Worm (Caenorhabditis elegans): ENCODE measurements around the gene ZK546.2.

The ZK546.2 gene

ce11 chrII:4918501-4919021, 27.3 kb upstream of the ZK546.2 start:
- TF ChIP-seq nhr-84 (tag; optimal IDR thresholded peaks at IDR 0.05) = no peak
- peak; percentile 11 for TF ChIP-seq unc-130 (tag; optimal IDR thresholded peaks at IDR 0.05)
- TF ChIP-seq nhr-77 (tag; optimal IDR thresholded peaks at IDR 0.05) = no peak
- TF ChIP-seq efl-1 (optimal IDR thresholded peaks at IDR 0.05) = no peak
- peak in 1 of 2 experiments; percentile 81 for TF ChIP-seq efl-1 (GFP tag; optimal IDR thresholded peaks at IDR 0.05 in 1 of 2)
- TF ChIP-seq nhr-85 (tag) = peak; percentile 93
- peak in 1 of 6 experiments; percentile 26 for TF ChIP-seq elt-3 (tag; optimal IDR thresholded peaks at IDR 0.05)
- peak; percentile 47 for TF ChIP-seq lin-14 (GFP tag; optimal IDR thresholded peaks at IDR 0.05)
- TF ChIP-seq nhr-20 (tag; optimal IDR thresholded peaks at IDR 0.05) = peak; percentile 22
- TF ChIP-seq tbx-2 (tag; optimal IDR thresholded peaks at IDR 0.05) = peak; percentile 10
- no peak for TF ChIP-seq vab-15 (tag; optimal IDR thresholded peaks at IDR 0.05)
- TF ChIP-seq ceh-88 (GFP tag; IDR thresholded peaks at IDR 0.05) = no peak
- TF ChIP-seq grh-1 (GFP tag; IDR thresholded peaks at IDR 0.05) = peak; percentile 40
- peak; percentile 52 for TF ChIP-seq blmp-1 (tag; optimal IDR thresholded peaks at IDR 0.05)
- TF ChIP-seq mef-2 (tag; optimal IDR thresholded peaks at IDR 0.05) = no peak
- no peak for TF ChIP-seq dsc-1 (tag; optimal IDR thresholded peaks at IDR 0.05)
- TF ChIP-seq lin-35 (GFP tag; optimal IDR thresholded peaks at IDR 0.05) = peak in 1 of 2 experiments; percentile 15

DNA sequence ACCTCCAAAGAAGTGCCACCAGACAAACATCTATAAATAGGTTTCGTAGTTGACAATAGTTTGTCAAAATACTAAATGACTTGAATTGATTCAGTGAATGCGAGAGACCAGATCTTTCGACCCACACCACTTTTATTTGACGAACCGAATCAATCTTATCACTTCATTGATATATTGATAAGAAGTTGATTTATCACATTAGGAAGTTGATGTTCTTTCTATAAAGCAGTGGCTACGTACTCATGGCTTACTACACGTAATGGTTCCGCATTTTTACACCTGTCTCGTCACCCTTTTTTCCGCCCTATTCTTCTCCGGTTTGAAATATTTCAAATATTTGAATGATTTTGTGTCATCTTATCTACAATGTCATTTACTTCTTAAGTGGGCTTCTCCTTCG, 25.2 kb upstream of the ZK546.2 start:
- TF ChIP-seq egl-27 (tag; optimal IDR thresholded peaks at IDR 0.05) (no peak), sptf-1 (tag; optimal IDR thresholded peaks at IDR 0.05) (no peak), elt-3 (tag; optimal IDR thresholded peaks at IDR 0.05) (peak in 1 of 6 experiments; percentile 11), elt-2 (tag; optimal IDR thresholded peaks at IDR 0.05) (peak; percentile 50), ets-5 (GFP tag; IDR thresholded peaks at IDR 0.05) (no peak), ceh-88 (GFP tag; IDR thresholded peaks at IDR 0.05) (no peak), hlh-17 (GFP tag; optimal IDR thresholded peaks at IDR 0.05; ENCODE audit: borderline replicate concordance) (no peak), pax-3 (tag; optimal IDR thresholded peaks at IDR 0.05) (no peak), hpl-2 (GFP tag; optimal IDR thresholded peaks at IDR 0.05) (no peak), pqm-1 (tag; optimal IDR thresholded peaks at IDR 0.05) (no peak), fkh-10 (GFP tag; optimal IDR thresholded peaks at IDR 0.05) (no peak), alr-1 (tag; optimal IDR thresholded peaks at IDR 0.05; ENCODE audit: borderline replicate concordance) (no peak), xbp-1 (tag; optimal IDR thresholded peaks at IDR 0.05) (no peak), tlp-1 (tag; optimal IDR thresholded peaks at IDR 0.05) (no peak), C16A3.4 (tag; optimal IDR thresholded peaks at IDR 0.05) (no peak), pag-3 (tag; optimal IDR thresholded peaks at IDR 0.05; ENCODE audit: borderline replicate concordance, insufficient read depth) (no peak), lin-13 (GFP tag; optimal IDR thresholded peaks at IDR 0.05) (no peak)

ce11 chrII:4924729-4925128, 21.1 kb upstream of the ZK546.2 start:
- TF ChIP-seq nhr-12 (tag; optimal IDR thresholded peaks at IDR 0.05) = no peak
- TF ChIP-seq lin-15B (tag; optimal IDR thresholded peaks at IDR 0.05) = no peak
- no peak for TF ChIP-seq grh-1 (GFP tag; IDR thresholded peaks at IDR 0.05)
- TF ChIP-seq nhr-19 (GFP tag; conservative IDR thresholded peaks at IDR 0.05) = no peak
- TF ChIP-seq nhr-28 (tag; optimal IDR thresholded peaks at IDR 0.05) = no peak
- TF ChIP-seq lin-14 (GFP tag; optimal IDR thresholded peaks at IDR 0.05) = no peak
- TF ChIP-seq fkh-8 (tag; optimal IDR thresholded peaks at IDR 0.05) = no peak
- no peak for TF ChIP-seq nhr-77 (tag; optimal IDR thresholded peaks at IDR 0.05)
- no peak for TF ChIP-seq isw-1 (GFP tag; IDR thresholded peaks at IDR 0.05)
- TF ChIP-seq ceh-8 (GFP tag; optimal IDR thresholded peaks at IDR 0.05) = no peak
- no peak for TF ChIP-seq aly-2 (tag; optimal IDR thresholded peaks at IDR 0.05)
- TF ChIP-seq skn-1 (tag; optimal IDR thresholded peaks at IDR 0.05) = no peak

All from whole organism, L1 larva.